Worm (Caenorhabditis elegans) whole organism, young adult: ENCODE measurements around the gene hpo-33.

ENCODE experiments used
- B0261.1 ChIP-seq: sonication (generic microtip); optimal IDR thresholded peaks from 2 replicates; lab custom pipeline; 2016; ENCODE audit warnings: mild to moderate bottlenecking, missing genetic modification characterization, moderate library complexity, missing compliant biosample characterization
- C17E4.6 ChIP-seq: fragments of 200-800 bp; sonication (Bioruptor generic); IDR thresholded peaks from 2 replicates; pipeline ENCODE4 v1.3.6; 2022; ENCODE audit warnings: missing genetic modification reagents, missing genetic modification characterization, missing compliant biosample characterization
- D2030.7 ChIP-seq: fragments of 200-800 bp; sonication (Bioruptor generic); IDR thresholded peaks from 2 replicates; pipeline ENCODE4 v1.3.6; 2022; ENCODE audit warnings: missing genetic modification reagents, missing genetic modification characterization, missing compliant biosample characterization
- F33H1.4 ChIP-seq: fragments of 200-800 bp; sonication (Bioruptor generic); IDR thresholded peaks from 2 replicates; pipeline ENCODE4 v1.3.6; 2022; ENCODE audit warnings: missing genetic modification reagents, missing genetic modification characterization, missing compliant biosample characterization
- F39B2.1 ChIP-seq: fragments of 200-800 bp; sonication (Bioruptor generic); IDR thresholded peaks from 2 replicates; pipeline ENCODE4 v1.3.6; 2022; ENCODE audit warnings: missing genetic modification reagents, missing genetic modification characterization, missing compliant biosample characterization
- F49E8.2 ChIP-seq: sonication (generic microtip); optimal IDR thresholded peaks from 3 replicates; lab custom pipeline; 2017; ENCODE audit warnings: missing genetic modification characterization, mild to moderate bottlenecking, missing compliant biosample characterization, antibody characterized with exemption, moderate library complexity; ENCODE audit not compliant: insufficient read depth
- F52B5.7 ChIP-seq: sonication (generic microtip); optimal IDR thresholded peaks from 2 replicates; lab custom pipeline; 2016; ENCODE audit warnings: mild to moderate bottlenecking, missing genetic modification characterization, missing compliant biosample characterization
- F57C9.4 ChIP-seq: sonication (generic microtip); optimal IDR thresholded peaks from 2 replicates; lab custom pipeline; 2017; ENCODE audit warnings: mild to moderate bottlenecking, missing genetic modification characterization, missing compliant biosample characterization
- K11D2.4 ChIP-seq: fragments of 200-800 bp; sonication (Bioruptor generic); IDR thresholded peaks from 2 replicates; pipeline ENCODE4 v1.3.6; 2022; ENCODE audit warnings: missing genetic modification reagents, missing genetic modification characterization, missing compliant biosample characterization
- Y53G8AR.9 ChIP-seq: fragments of 200-800 bp; sonication (Bioruptor generic); conservative IDR thresholded peaks from 2 replicates; pipeline ENCODE4 v1.3.6; 2022; ENCODE audit warnings: missing genetic modification reagents, missing genetic modification characterization, missing compliant biosample characterization
- Y56A3A.18 ChIP-seq: fragments of 200-800 bp; sonication (Bioruptor generic); IDR thresholded peaks from 2 replicates; pipeline ENCODE4 v1.3.6; 2022; ENCODE audit warnings: missing genetic modification reagents, missing genetic modification characterization, missing compliant biosample characterization
- Y67H2A.10 ChIP-seq: fragments of 200-800 bp; sonication (Bioruptor generic); conservative IDR thresholded peaks from 2 replicates; pipeline ENCODE4 v1.3.6; 2022; ENCODE audit warnings: missing genetic modification reagents, missing genetic modification characterization, missing compliant biosample characterization
- aptf-3 ChIP-seq: fragments of 200-800 bp; sonication (Bioruptor generic); IDR thresholded peaks from 2 replicates; pipeline ENCODE4 v1.3.6; 2022; ENCODE audit warnings: missing genetic modification characterization, missing compliant biosample characterization
- attf-3 ChIP-seq: fragments of 200-800 bp; sonication (Bioruptor generic); conservative IDR thresholded peaks from 2 replicates; pipeline ENCODE4 v1.3.6; 2022; ENCODE audit warnings: missing genetic modification reagents, missing genetic modification characterization, missing compliant biosample characterization
- cebp-2 ChIP-seq: fragments of 200-800 bp; sonication (Bioruptor generic); IDR thresholded peaks from 2 replicates; pipeline ENCODE4 v1.3.6; 2022; ENCODE audit warnings: missing genetic modification characterization, missing compliant biosample characterization
- ceh-58 ChIP-seq: fragments of 200-800 bp; sonication (Bioruptor generic); IDR thresholded peaks from 2 replicates; pipeline ENCODE4 v1.3.6; 2022; ENCODE audit warnings: missing genetic modification characterization, missing compliant biosample characterization
- ceh-91 ChIP-seq: fragments of 200-800 bp; sonication (Bioruptor generic); IDR thresholded peaks from 2 replicates; pipeline ENCODE4 v1.3.6; 2022; ENCODE audit warnings: missing genetic modification reagents, missing genetic modification characterization, missing compliant biosample characterization
- dpff-1 ChIP-seq: sonication (generic microtip); optimal IDR thresholded peaks from 2 replicates; lab custom pipeline; 2017; ENCODE audit warnings: mild to moderate bottlenecking, missing genetic modification characterization, missing compliant biosample characterization
- egrh-3 ChIP-seq: fragments of 200-800 bp; sonication (Bioruptor generic); IDR thresholded peaks from 2 replicates; pipeline ENCODE4 v1.3.6; 2022; ENCODE audit warnings: missing genetic modification reagents, missing genetic modification characterization, missing compliant biosample characterization
- gei-17 ChIP-seq: fragments of 200-800 bp; sonication (Bioruptor generic); optimal IDR thresholded peaks from 2 replicates; lab custom pipeline; 2018; ENCODE audit warnings: mild to moderate bottlenecking, missing genetic modification characterization, missing compliant biosample characterization
- hsf-1 ChIP-seq: fragments of 200-800 bp; sonication (Bioruptor generic); IDR thresholded peaks from 2 replicates; pipeline ENCODE4 v1.3.6; 2022; ENCODE audit warnings: missing genetic modification reagents, missing genetic modification characterization, missing compliant biosample characterization
- lag-1 ChIP-seq: fragments of 200-800 bp; sonication (Bioruptor generic); IDR thresholded peaks from 2 replicates; pipeline ENCODE4 v1.3.6; 2022; ENCODE audit warnings: missing genetic modification reagents, missing genetic modification characterization, missing compliant biosample characterization
- let-526 ChIP-seq: fragments of 200-800 bp; sonication (Bioruptor generic); IDR thresholded peaks from 2 replicates; pipeline ENCODE4 v1.3.6; 2022; ENCODE audit warnings: missing genetic modification reagents, missing genetic modification characterization, missing compliant biosample characterization
- let-607 ChIP-seq, 2 experiments: fragments of 200-800 bp in 1 of 2; sonication (Bioruptor generic) in 1 of 2; sonication (generic microtip) in 1 of 2; optimal IDR thresholded peaks; 2 replicates each; lab custom pipeline; 2016 to 2018; ENCODE audit warnings: mild to moderate bottlenecking in 2 of 2, missing compliant biosample characterization in 2 of 2, missing genetic modification characterization in 2 of 2, moderate library complexity in 2 of 2, missing genotype in 1 of 2
- lin-54 ChIP-seq: fragments of 200-800 bp; sonication (Bioruptor generic); optimal IDR thresholded peaks from 2 replicates; lab custom pipeline; 2018; ENCODE audit warnings: mild to moderate bottlenecking, missing genetic modification characterization, missing compliant biosample characterization
- madf-3 ChIP-seq: fragments of 200-800 bp; sonication (Bioruptor generic); IDR thresholded peaks from 2 replicates; pipeline ENCODE4 v1.3.6; 2022; ENCODE audit warnings: missing genetic modification reagents, missing genetic modification characterization, missing compliant biosample characterization
- mcd-1 ChIP-seq: fragments of 200-800 bp; sonication (Bioruptor generic); IDR thresholded peaks from 2 replicates; pipeline ENCODE4 v1.3.6; 2022; ENCODE audit warnings: missing genetic modification reagents, missing genetic modification characterization, missing compliant biosample characterization
- nhr-27 ChIP-seq: fragments of 200-800 bp; sonication (Bioruptor generic); optimal IDR thresholded peaks from 2 replicates; lab custom pipeline; 2018; ENCODE audit warnings: mild to moderate bottlenecking, missing genetic modification characterization, moderate library complexity, missing compliant biosample characterization
- nhr-90 ChIP-seq: sonication (generic microtip); optimal IDR thresholded peaks from 2 replicates; lab custom pipeline; 2016; ENCODE audit warnings: missing genotype, mild to moderate bottlenecking, missing genetic modification characterization, missing compliant biosample characterization
- pbrm-1 ChIP-seq: fragments of 200-800 bp; sonication (Bioruptor generic); IDR thresholded peaks from 2 replicates; pipeline ENCODE4 v1.3.6; 2022; ENCODE audit warnings: missing genetic modification reagents, missing genetic modification characterization, missing compliant biosample characterization
- repo-1 ChIP-seq: sonication (generic microtip); optimal IDR thresholded peaks from 2 replicates; lab custom pipeline; 2017; ENCODE audit warnings: mild to moderate bottlenecking, missing genetic modification characterization, missing compliant biosample characterization
- snpc-1.1 ChIP-seq: sonication (generic microtip); optimal IDR thresholded peaks from 2 replicates; lab custom pipeline; 2017; ENCODE audit warnings: missing genetic modification characterization, mild to moderate bottlenecking, missing compliant biosample characterization, antibody characterized with exemption, moderate library complexity, missing genotype, missing genetic modification reagents; ENCODE audit not compliant: insufficient read depth
- snpc-3.4 ChIP-seq: sonication (generic microtip); optimal IDR thresholded peaks from 2 replicates; lab custom pipeline; 2017; ENCODE audit warnings: missing genetic modification characterization, mild to moderate bottlenecking, missing compliant biosample characterization, antibody characterized with exemption, moderate library complexity, missing genotype, missing genetic modification reagents
- tbx-9 ChIP-seq: sonication (generic microtip); optimal IDR thresholded peaks from 2 replicates; lab custom pipeline; 2016; ENCODE audit warnings: borderline replicate concordance, missing genetic modification characterization, inconsistent platforms, missing compliant biosample characterization
- tlf-1 ChIP-seq: fragments of 200-800 bp; sonication (Bioruptor generic); optimal IDR thresholded peaks from 2 replicates; lab custom pipeline; 2018; ENCODE audit warnings: mild to moderate bottlenecking, missing genetic modification characterization, missing compliant biosample characterization
- unc-62 ChIP-seq: fragments of 150-350 bp; optimal IDR thresholded peaks from 2 replicates; lab custom pipeline; 2014; ENCODE audit warnings: missing biosample characterization, missing genetic modification reagents, missing genetic modification characterization
- ztf-26 ChIP-seq: sonication (generic microtip); optimal IDR thresholded peaks from 2 replicates; lab custom pipeline; 2017; ENCODE audit warnings: missing genetic modification characterization, missing compliant biosample characterization
- ztf-3 ChIP-seq: fragments of 200-800 bp; sonication (Bioruptor generic); optimal IDR thresholded peaks from 2 replicates; lab custom pipeline; 2018; ENCODE audit warnings: mild to moderate bottlenecking, missing genetic modification characterization, missing compliant biosample characterization
- ztf-6 ChIP-seq: fragments of 200-800 bp; sonication (Bioruptor generic); IDR thresholded peaks from 2 replicates; pipeline ENCODE4 v1.3.6; 2022; ENCODE audit warnings: missing genetic modification reagents, missing genetic modification characterization, missing compliant biosample characterization

The hpo-33 gene

ce11 chrV:17042263-17042662 lies at the start of gene hpo-33:
Gene hpo-33, plus strand, starts transcription at chrV:17042563.
- no peak for TF ChIP-seq lin-54
- TF ChIP-seq ztf-3 = no peak
- TF ChIP-seq tbx-9 (tag; lab: Kevin White, UChicago) = no peak
- no peak for TF ChIP-seq madf-3 (GFP tag; lab: Robert Waterston, UW)

- TF ChIP-seq ztf-6 (GFP tag; lab: Robert Waterston, UW) (no peak), snpc-1.1 (tag; lab: Kevin White, UChicago) (no peak), C17E4.6 (GFP tag; lab: Robert Waterston, UW) (no peak), K11D2.4 (GFP tag; lab: Robert Waterston, UW) (no peak), tlf-1 (no peak), ztf-26 (tag; lab: Kevin White, UChicago) (no peak), Y56A3A.18 (no peak), D2030.7 (GFP tag; lab: Robert Waterston, UW) (no peak), egrh-3 (GFP tag; lab: Robert Waterston, UW) (no peak)
Observed at ce11 chrV:17000204-17000603, 42.2 kb upstream of the hpo-33 start, which contains the start of gene str-217. Gene str-217, minus strand, starts transcription at chrV:17000304.

ce11 chrV:17000635-17001034 lies 41.7 kb upstream of the hpo-33 start:
- TF ChIP-seq repo-1 (tag; lab: Kevin White, UChicago) (no peak), Y56A3A.18 (no peak), ceh-58 (no peak), F33H1.4 (GFP tag; lab: Robert Waterston, UW) (no peak), dpff-1 (tag; lab: Kevin White, UChicago) (no peak), nhr-90 (tag; lab: Kevin White, UChicago) (no peak), cebp-2 (GFP tag; lab: Robert Waterston, UW) (no peak), madf-3 (GFP tag; lab: Robert Waterston, UW) (no peak), attf-3 (GFP tag; lab: Robert Waterston, UW) (no peak), gei-17 (GFP tag; lab: Kevin White, UChicago) (no peak), pbrm-1 (no peak), nhr-27 (tag; lab: Kevin White, UChicago) (no peak)

- TF ChIP-seq F39B2.1 (GFP tag; lab: Robert Waterston, UW) (no peak), F49E8.2 (tag; lab: Kevin White, UChicago) (no peak), let-607 (tag; optimal IDR thresholded peaks at IDR 0.05; lab: Kevin White, UChicago) (no peak), F52B5.7 (tag; lab: Kevin White, UChicago) (no peak), mcd-1 (GFP tag; lab: Robert Waterston, UW) (no peak), hsf-1 (GFP tag; lab: Robert Waterston, UW) (no peak), snpc-3.4 (tag; lab: Kevin White, UChicago) (no peak), lin-54 (no peak), ceh-91 (no peak), B0261.1 (no peak), egrh-3 (GFP tag; lab: Robert Waterston, UW) (no peak), Y53G8AR.9 (GFP tag; lab: Robert Waterston, UW) (no peak), lag-1 (GFP tag; lab: Robert Waterston, UW) (no peak), let-526 (GFP tag; lab: Robert Waterston, UW) (no peak), ceh-58 (no peak), Y67H2A.10 (GFP tag; lab: Robert Waterston, UW) (no peak), unc-62 (GFP tag; lab: Kevin White, UChicago) (no peak), aptf-3 (GFP tag; lab: Robert Waterston, UW) (no peak), F57C9.4 (no peak)
Observed at ce11 chrV:17001167-17001566, 41.2 kb upstream of the hpo-33 start, which contains the start of gene sri-9. Gene sri-9, plus strand, starts transcription at chrV:17001467.
